Fruit fly (Drosophila melanogaster): ENCODE measurements around the gene CG15258.

Gene CG15258

DNA sequence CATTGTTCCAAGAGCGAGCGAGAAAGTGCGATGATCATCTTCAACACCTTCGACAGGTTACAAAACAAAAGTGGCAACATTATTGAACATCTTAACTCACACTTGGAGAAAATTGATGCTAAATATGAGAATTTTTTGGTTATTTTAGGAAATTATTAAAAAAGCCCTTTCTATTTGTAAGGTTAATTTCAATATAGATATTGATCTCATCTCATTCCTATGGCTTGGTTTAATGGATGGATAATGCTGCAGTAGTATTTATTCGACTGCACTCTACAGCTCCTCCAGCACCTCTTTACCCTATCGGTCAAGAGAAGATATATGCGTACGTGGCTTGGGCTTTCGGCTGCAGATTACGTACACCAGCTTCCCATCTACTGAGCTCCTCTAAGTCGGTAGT, 25.3 kb upstream of the CG15258 start:
- TF ChIP-seq CG12659 (GFP tag; optimal IDR thresholded peaks at IDR 0.05) (no peak), corto (GFP tag; optimal IDR thresholded peaks at IDR 0.05) (peak; percentile 33)

- TF ChIP-seq CG6689 (GFP tag; IDR thresholded peaks at IDR 0.05), result 0 out of 2 replicates have a peak, but pooled peaks have one; percentile 36
- TF ChIP-seq ara (GFP tag; IDR thresholded peaks at IDR 0.05), result peak; percentile 39; the same call in 1 of the 2 replicates
- no peak for TF ChIP-seq B-H1 (GFP tag; IDR thresholded peaks at IDR 0.05)
- TF ChIP-seq CG12219 (GFP tag; optimal IDR thresholded peaks at IDR 0.05), result no peak
- TF ChIP-seq Ets97D (GFP tag; optimal IDR thresholded peaks at IDR 0.05), result no peak
- no peak for TF ChIP-seq ash1 (GFP tag; optimal IDR thresholded peaks at IDR 0.05)
- TF ChIP-seq CG6813 (GFP tag; optimal IDR thresholded peaks at IDR 0.05), result no peak
- TF ChIP-seq corto (GFP tag; optimal IDR thresholded peaks at IDR 0.05), result peak; percentile 52
- TF ChIP-seq gce (GFP tag; IDR thresholded peaks at IDR 0.05), result no peak
- no peak for TF ChIP-seq hkb (optimal IDR thresholded peaks at IDR 0.05)
- no peak for TF ChIP-seq hkb (GFP tag; IDR thresholded peaks at IDR 0.05)
- TF ChIP-seq Antp (GFP tag; optimal IDR thresholded peaks at IDR 0.05), result no peak
- TF ChIP-seq CG10959 (GFP tag; IDR thresholded peaks at IDR 0.05), result no peak
- TF ChIP-seq sens (GFP tag), result peak; percentile 14
- TF ChIP-seq CG7556 (GFP tag; optimal IDR thresholded peaks at IDR 0.05), result no peak
- TF ChIP-seq CG7271 (tag; optimal IDR thresholded peaks at IDR 0.05), result no peak
- no peak for TF ChIP-seq so (GFP tag; IDR thresholded peaks at IDR 0.05)
- TF ChIP-seq ssp (GFP tag; IDR thresholded peaks at IDR 0.05), result no peak
- no peak for TF ChIP-seq Dref (GFP tag; IDR thresholded peaks at IDR 0.05)
- TF ChIP-seq CkIIα-i1 (GFP tag; IDR thresholded peaks at IDR 0.05), result no peak
- TF ChIP-seq maf-S (GFP tag; optimal IDR thresholded peaks at IDR 0.05), result no peak
- TF ChIP-seq CG2712 (tag; optimal IDR thresholded peaks at IDR 0.05), result peak; percentile 59
- no peak for TF ChIP-seq emc (GFP tag; optimal IDR thresholded peaks at IDR 0.05)
- TF ChIP-seq CG10979 (tag; optimal IDR thresholded peaks at IDR 0.05), result peak; percentile 54
- no peak for TF ChIP-seq D (optimal IDR thresholded peaks at IDR 0.05)
- TF ChIP-seq D (GFP tag; optimal IDR thresholded peaks at IDR 0.05), result no peak
- no peak for TF ChIP-seq CG18476 (GFP tag; optimal IDR thresholded peaks at IDR 0.05)
- TF ChIP-seq CG16815 (GFP tag; optimal IDR thresholded peaks at IDR 0.05), result no peak
- peak; percentile 26 for TF ChIP-seq Blimp-1 (GFP tag; optimal IDR thresholded peaks at IDR 0.05)
- TF ChIP-seq slou (GFP tag; optimal IDR thresholded peaks at IDR 0.05), result no peak
- no peak for TF ChIP-seq Doc3 (GFP tag; IDR thresholded peaks at IDR 0.05; ENCODE audit: partially characterized antibody)
- no peak for TF ChIP-seq HLH3B (GFP tag; IDR thresholded peaks at IDR 0.05)
- TF ChIP-seq CG15696 (tag; optimal IDR thresholded peaks at IDR 0.05), result peak; percentile 15
- TF ChIP-seq D19A (tag; optimal IDR thresholded peaks at IDR 0.05), result peak; percentile 96
- TF ChIP-seq ham (GFP tag; IDR thresholded peaks at IDR 0.05), result no peak
- TF ChIP-seq Med (GFP tag), result no peak
- TF ChIP-seq hth (optimal IDR thresholded peaks at IDR 0.05), result no peak
- no peak for TF ChIP-seq tup (GFP tag; optimal IDR thresholded peaks at IDR 0.05)
- no peak for TF ChIP-seq toy (GFP tag; IDR thresholded peaks at IDR 0.05)
- TF ChIP-seq gcm (GFP tag; optimal IDR thresholded peaks at IDR 0.05), result no peak
- no peak for TF ChIP-seq CG6175 (GFP tag; IDR thresholded peaks at IDR 0.05)
- TF ChIP-seq CG42726 (GFP tag; IDR thresholded peaks at IDR 0.05; ENCODE audit: partially characterized antibody), result no peak
- TF ChIP-seq CG11456 (GFP tag; IDR thresholded peaks at IDR 0.05), result no peak
- no peak for TF ChIP-seq CG12744 (GFP tag; optimal IDR thresholded peaks at IDR 0.05)
- TF ChIP-seq trem (tag; optimal IDR thresholded peaks at IDR 0.05), result peak; percentile 21
- TF ChIP-seq lbe (GFP tag; optimal IDR thresholded peaks at IDR 0.05), result peak; percentile 70
- no peak for TF ChIP-seq bcd (GFP tag; optimal IDR thresholded peaks at IDR 0.05)
- no peak for TF ChIP-seq Abd-B (GFP tag; optimal IDR thresholded peaks at IDR 0.05)
- peak; percentile 55 for TF ChIP-seq dmrt11E (tag; optimal IDR thresholded peaks at IDR 0.05)
- no peak for TF ChIP-seq danr (GFP tag; IDR thresholded peaks at IDR 0.05)
Measured at dm6 chr2L:15386075-15386474, 24.6 kb upstream of the CG15258 start.
